Worm (Caenorhabditis elegans): ENCODE results near the gene srh-204.

DNA sequence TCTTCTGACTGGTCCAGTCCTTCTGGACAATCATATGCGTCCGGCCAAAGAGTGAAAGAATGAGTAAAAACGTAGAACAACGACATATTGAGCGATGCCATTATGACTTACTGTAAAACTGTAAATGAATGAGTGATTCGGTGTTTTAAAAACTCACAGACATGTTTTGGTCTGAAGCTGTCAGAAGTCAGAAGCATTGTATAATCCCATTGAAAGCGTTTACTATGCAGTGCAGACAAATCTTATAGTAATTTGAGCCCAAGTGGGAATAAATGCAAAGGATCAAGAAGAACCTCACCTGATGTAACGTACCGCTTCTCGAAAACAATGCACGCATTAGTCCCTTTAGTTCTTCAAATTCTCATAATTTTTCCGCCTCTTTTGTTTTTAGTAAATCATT lies 19.9 kb upstream of the srh-204 start, which contains the start of gene srt-3:
- TF ChIP-seq ceh-34 (tag; optimal IDR thresholded peaks at IDR 0.05): no peak
- TF ChIP-seq elt-4 (tag; optimal IDR thresholded peaks at IDR 0.05): no peak
- TF ChIP-seq unc-86 (tag; optimal IDR thresholded peaks at IDR 0.05): no peak
- no peak for TF ChIP-seq sox-4 (tag; optimal IDR thresholded peaks at IDR 0.05)
- TF ChIP-seq nhr-11 (tag; optimal IDR thresholded peaks at IDR 0.05): no peak
- no peak for TF ChIP-seq elt-2 (tag; optimal IDR thresholded peaks at IDR 0.05)
- no peak for TF ChIP-seq ahr-1 (tag; optimal IDR thresholded peaks at IDR 0.05)
- TF ChIP-seq ceh-19 (GFP tag; optimal IDR thresholded peaks at IDR 0.05): no peak
- no peak for TF ChIP-seq pha-4 (tag; optimal IDR thresholded peaks at IDR 0.05)
- no peak for TF ChIP-seq nhr-232 (tag; optimal IDR thresholded peaks at IDR 0.05)
- no peak for TF ChIP-seq pqm-1 (tag; optimal IDR thresholded peaks at IDR 0.05)
